Worm (Caenorhabditis elegans) whole organism, mixed stage, embryonic: ENCODE results near the gene Y40A1A.3.
A peak's percentile ranks its signal among the peaks of the same experiment; 100 is the strongest.

Experiments
- M03D4.4 ChIP-seq: sonication (generic microtip); optimal IDR thresholded peaks from 2 replicates; lab custom pipeline; 2017; ENCODE audit warnings: mild to moderate bottlenecking, missing genetic modification characterization, missing compliant biosample characterization
- blmp-1 ChIP-seq: fragments of 150-350 bp; optimal IDR thresholded peaks from 2 replicates; lab custom pipeline; 2014; ENCODE audit warnings: missing biosample characterization, missing genetic modification characterization
- ceh-39 ChIP-seq: fragments of 150-350 bp; optimal IDR thresholded peaks from 2 replicates; lab custom pipeline; 2014; ENCODE audit warnings: missing biosample characterization, missing genetic modification characterization
- ceh-43 ChIP-seq: fragments of 200-800 bp; sonication (Bioruptor generic); optimal IDR thresholded peaks from 2 replicates; lab custom pipeline; 2018; ENCODE audit warnings: mild to moderate bottlenecking, missing genetic modification characterization, moderate library complexity, missing compliant biosample characterization
- ceh-83 ChIP-seq: fragments of 200-800 bp; sonication (Bioruptor generic); optimal IDR thresholded peaks from 2 replicates; lab custom pipeline; 2018; ENCODE audit warnings: mild to moderate bottlenecking, missing genetic modification characterization, missing compliant biosample characterization
- ces-1 ChIP-seq: fragments of 150-350 bp; optimal IDR thresholded peaks from 2 replicates; lab custom pipeline; 2014; ENCODE audit warnings: missing biosample characterization, missing genetic modification reagents, missing genetic modification characterization
- cnd-1 ChIP-seq: fragments of 200-800 bp; sonication (Bioruptor generic); optimal IDR thresholded peaks from 2 replicates; lab custom pipeline; 2018; ENCODE audit warnings: mild to moderate bottlenecking, missing genetic modification characterization, missing compliant biosample characterization
- drap-1 ChIP-seq: fragments of 200-800 bp; sonication (Bioruptor generic); optimal IDR thresholded peaks from 3 replicates; lab custom pipeline; 2018; ENCODE audit warnings: mild to moderate bottlenecking, missing genetic modification characterization, missing compliant biosample characterization
- elt-3 ChIP-seq: fragments of 150-350 bp; optimal IDR thresholded peaks from 2 replicates; lab custom pipeline; 2014; ENCODE audit warnings: missing biosample characterization, missing genetic modification characterization
- flh-1 ChIP-seq: fragments of 200-800 bp; sonication (Bioruptor generic); optimal IDR thresholded peaks from 2 replicates; lab custom pipeline; 2018; ENCODE audit warnings: mild to moderate bottlenecking, missing genetic modification characterization, moderate library complexity, missing compliant biosample characterization
- ham-2 ChIP-seq: fragments of 200-800 bp; sonication (Bioruptor generic); optimal IDR thresholded peaks from 2 replicates; lab custom pipeline; 2018; ENCODE audit warnings: mild to moderate bottlenecking, missing genetic modification characterization, missing compliant biosample characterization
- hlh-1 ChIP-seq: fragments of 150-350 bp; optimal IDR thresholded peaks from 2 replicates; lab custom pipeline; 2014; ENCODE audit warnings: missing biosample characterization, missing genetic modification reagents, missing genetic modification characterization
- lin-13 ChIP-seq: fragments of 150-350 bp; optimal IDR thresholded peaks from 2 replicates; lab custom pipeline; 2014; ENCODE audit warnings: missing biosample characterization, missing genetic modification characterization
- lsy-2 ChIP-seq: fragments of 150-350 bp; optimal IDR thresholded peaks from 2 replicates; lab custom pipeline; 2014; ENCODE audit warnings: missing biosample characterization, missing genetic modification characterization
- mab-5 ChIP-seq: fragments of 150-350 bp; optimal IDR thresholded peaks from 2 replicates; lab custom pipeline; 2014; ENCODE audit warnings: missing biosample characterization, missing genetic modification characterization
- mep-1 ChIP-seq: fragments of 150-350 bp; optimal IDR thresholded peaks from 2 replicates; lab custom pipeline; 2017; ENCODE audit warnings: missing biosample characterization, missing genetic modification reagents, missing genetic modification characterization, inconsistent platforms
- mls-2 ChIP-seq: sonication (generic microtip); optimal IDR thresholded peaks from 2 replicates; lab custom pipeline; 2016; ENCODE audit warnings: mild to moderate bottlenecking, missing genetic modification characterization, moderate library complexity, missing compliant biosample characterization
- nhr-12 ChIP-seq: fragments of 150-350 bp; optimal IDR thresholded peaks from 2 replicates; lab custom pipeline; 2014; ENCODE audit warnings: missing biosample characterization, missing genetic modification characterization
- nhr-237 ChIP-seq: fragments of 150-350 bp; optimal IDR thresholded peaks from 2 replicates; lab custom pipeline; 2014; ENCODE audit warnings: missing biosample characterization, missing genetic modification characterization
- nhr-28 ChIP-seq: fragments of 150-350 bp; optimal IDR thresholded peaks from 2 replicates; lab custom pipeline; 2014; ENCODE audit warnings: missing biosample characterization, missing genetic modification characterization
- nhr-76 ChIP-seq: sonication (generic microtip); optimal IDR thresholded peaks from 2 replicates; lab custom pipeline; 2017; ENCODE audit warnings: missing biosample characterization, missing genetic modification characterization
- pha-4 ChIP-seq: fragments of 150-350 bp; optimal IDR thresholded peaks from 2 replicates; lab custom pipeline; 2018; ENCODE audit warnings: missing biosample characterization, missing genetic modification reagents, missing genetic modification characterization
- sem-2 ChIP-seq: fragments of 200-800 bp; sonication (Bioruptor generic); optimal IDR thresholded peaks from 2 replicates; lab custom pipeline; 2018; ENCODE audit warnings: mild to moderate bottlenecking, missing genetic modification characterization, missing compliant biosample characterization
- snpc-4 ChIP-seq: fragments of 150-350 bp; optimal IDR thresholded peaks from 2 replicates; lab custom pipeline; 2014; ENCODE audit warnings: missing biosample characterization, missing genetic modification characterization
- sptf-1 ChIP-seq: sonication (generic microtip); optimal IDR thresholded peaks from 2 replicates; lab custom pipeline; 2017; ENCODE audit warnings: mild to moderate bottlenecking, missing genetic modification characterization, moderate library complexity, missing compliant biosample characterization
- tbx-8 ChIP-seq: fragments of 200-800 bp; sonication (Bioruptor generic); optimal IDR thresholded peaks from 2 replicates; lab custom pipeline; 2018; ENCODE audit warnings: mild to moderate bottlenecking, missing genetic modification characterization, moderate library complexity, missing compliant biosample characterization
- unc-120 ChIP-seq: sonication (generic microtip); optimal IDR thresholded peaks from 2 replicates; lab custom pipeline; 2017; ENCODE audit warnings: missing genetic modification characterization, missing compliant biosample characterization; ENCODE audit not compliant: poor library complexity, severe bottlenecking
- unc-39 ChIP-seq: fragments of 150-350 bp; optimal IDR thresholded peaks from 2 replicates; lab custom pipeline; 2014; ENCODE audit warnings: missing biosample characterization, missing genetic modification characterization
- unc-62 ChIP-seq: fragments of 150-350 bp; optimal IDR thresholded peaks from 2 replicates; lab custom pipeline; 2014; ENCODE audit warnings: missing biosample characterization, missing genetic modification reagents, missing genetic modification characterization
- zip-8 ChIP-seq: fragments of 150-350 bp; optimal IDR thresholded peaks from 2 replicates; lab custom pipeline; 2014; ENCODE audit warnings: missing biosample characterization, missing genetic modification characterization

Y40A1A.3 gene

ce11 chrX:1974699-1975098 is 23.1 kb downstream of the Y40A1A.3 start, which contains the start of gene F52D2.5:
F52D2.5 (minus strand) TSS chrX:1974799.
- no peak for TF ChIP-seq ceh-43 (GFP tag; lab: Kevin White, UChicago)
- TF ChIP-seq pha-4 (tag; lab: Kevin White, UChicago): no peak
- no peak for TF ChIP-seq ces-1
- no peak for TF ChIP-seq drap-1 (GFP tag; lab: Kevin White, UChicago)
- no peak for TF ChIP-seq blmp-1 (tag; lab: Kevin White, UChicago)
- TF ChIP-seq unc-62 (GFP tag; lab: Kevin White, UChicago): no peak
- no peak for TF ChIP-seq M03D4.4
- no peak for TF ChIP-seq mls-2 (tag; lab: Kevin White, UChicago)
- TF ChIP-seq snpc-4 (tag; lab: Kevin White, UChicago): no peak
- TF ChIP-seq mab-5 (tag; lab: Kevin White, UChicago): no peak
- TF ChIP-seq ceh-39 (tag; lab: Kevin White, UChicago): no peak
- TF ChIP-seq flh-1 (GFP tag; lab: Kevin White, UChicago): no peak
- TF ChIP-seq unc-39 (tag; lab: Kevin White, UChicago): no peak
- no peak for TF ChIP-seq unc-120
- no peak for TF ChIP-seq hlh-1 (tag; lab: Kevin White, UChicago)

DNA sequence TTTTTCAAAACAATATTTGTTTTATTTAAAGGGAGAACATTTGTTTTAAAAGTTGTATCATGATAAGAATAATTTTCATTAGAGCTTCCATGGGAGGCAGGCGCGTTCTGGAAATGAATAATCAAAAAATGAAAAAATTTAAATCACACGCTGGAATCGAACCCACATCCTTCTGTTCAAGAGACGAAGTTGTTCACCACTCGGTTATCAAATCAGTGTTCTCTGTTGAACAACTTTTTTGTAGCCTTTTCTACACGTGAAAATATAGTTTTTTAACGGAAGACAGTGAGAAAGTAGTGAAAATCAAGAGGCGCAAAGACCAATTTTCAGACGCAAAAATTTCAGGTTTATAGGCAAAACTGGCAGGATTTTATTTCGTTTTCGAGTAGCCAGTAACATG is 25.1 kb downstream of the Y40A1A.3 start:
- no peak for TF ChIP-seq nhr-76
- TF ChIP-seq unc-62 (GFP tag; lab: Kevin White, UChicago): no peak
- no peak for TF ChIP-seq drap-1 (GFP tag; lab: Kevin White, UChicago)
- no peak for TF ChIP-seq ceh-83
- no peak for TF ChIP-seq nhr-12 (tag; lab: Kevin White, UChicago)
- TF ChIP-seq cnd-1 (tag; lab: Kevin White, UChicago): no peak
- TF ChIP-seq elt-3 (tag; lab: Kevin White, UChicago): no peak
- TF ChIP-seq nhr-237 (tag; lab: Kevin White, UChicago): no peak
- no peak for TF ChIP-seq ceh-39 (tag; lab: Kevin White, UChicago)
- no peak for TF ChIP-seq hlh-1 (tag; lab: Kevin White, UChicago)
- TF ChIP-seq ham-2 (GFP tag; lab: Kevin White, UChicago): no peak
- TF ChIP-seq lin-13 (tag; lab: Kevin White, UChicago): no peak
- no peak for TF ChIP-seq zip-8 (tag; lab: Kevin White, UChicago)

ce11 chrX:1971647-1972046 is 26.2 kb downstream of the Y40A1A.3 start:
- no peak for TF ChIP-seq ces-1

ce11 chrX:1969575-1969974 is 28.3 kb downstream of the Y40A1A.3 start, which contains the start of gene str-79:
str-79 (plus strand) TSS chrX:1969875.
- TF ChIP-seq ceh-83 (no peak), sem-2 (GFP tag; lab: Kevin White, UChicago) (no peak), lin-13 (tag; lab: Kevin White, UChicago) (no peak), drap-1 (GFP tag; lab: Kevin White, UChicago) (no peak), pha-4 (tag; lab: Kevin White, UChicago) (no peak), ceh-39 (tag; lab: Kevin White, UChicago) (no peak), ces-1 (no peak), nhr-76 (no peak), nhr-28 (no peak), mep-1 (tag; lab: Kevin White, UChicago) (no peak), unc-39 (tag; lab: Kevin White, UChicago) (no peak), cnd-1 (tag; lab: Kevin White, UChicago) (no peak)

DNA sequence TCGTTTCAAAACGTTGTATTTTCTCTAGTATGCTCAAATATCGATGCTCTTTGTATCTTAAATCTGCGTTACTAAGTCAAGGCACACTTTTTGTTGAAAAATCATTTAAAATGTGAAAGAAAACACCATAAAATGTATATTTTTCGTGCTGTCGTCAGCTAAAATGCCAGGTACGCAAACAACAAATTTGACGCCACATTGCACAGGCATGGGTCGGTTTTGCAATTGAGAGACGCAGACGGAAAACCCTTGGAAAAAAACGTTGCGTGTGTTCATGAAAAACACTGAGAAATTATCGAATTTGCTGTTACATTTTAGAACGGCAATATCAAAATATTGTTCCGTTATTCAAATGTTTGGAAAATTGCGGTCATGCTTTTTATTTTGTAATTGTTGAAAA is 33.0 kb downstream of the Y40A1A.3 start:
- no peak for TF ChIP-seq zip-8 (tag; lab: Kevin White, UChicago)
- TF ChIP-seq ces-1: peak; percentile 21
- TF ChIP-seq pha-4 (tag; lab: Kevin White, UChicago): peak; percentile 11
- TF ChIP-seq mab-5 (tag; lab: Kevin White, UChicago): no peak
- TF ChIP-seq mep-1 (tag; lab: Kevin White, UChicago): peak; percentile 67
- TF ChIP-seq lin-13 (tag; lab: Kevin White, UChicago): peak; percentile 25
- TF ChIP-seq sem-2 (GFP tag; lab: Kevin White, UChicago): no peak
- TF ChIP-seq tbx-8: no peak
- no peak for TF ChIP-seq lsy-2
- no peak for TF ChIP-seq snpc-4 (tag; lab: Kevin White, UChicago)
- TF ChIP-seq drap-1 (GFP tag; lab: Kevin White, UChicago): no peak
- peak; percentile 40 for TF ChIP-seq nhr-237 (tag; lab: Kevin White, UChicago)
- no peak for TF ChIP-seq nhr-28
- no peak for TF ChIP-seq sptf-1 (tag; lab: Kevin White, UChicago)
